Fruit fly (Drosophila melanogaster) whole organism, pupa: ENCODE data around the gene CG1979.

Experiments used
- CG12605 ChIP-seq: fragments of 200-800 bp; sonication (Bioruptor generic); IDR thresholded peaks from 2 replicates; pipeline ENCODE4 v1.3.6; 2022; ENCODE audit warnings: missing biosample characterization, missing genetic modification characterization
- CG32121 ChIP-seq: fragments of 200-800 bp; sonication (Bioruptor generic); IDR thresholded peaks from 2 replicates; pipeline ENCODE4 v1.3.6; 2022; ENCODE audit warnings: missing biosample characterization, missing genetic modification characterization
- CG8301 ChIP-seq: fragments of 200-800 bp; sonication (Bioruptor generic); optimal IDR thresholded peaks from 2 replicates; lab custom pipeline; 2018; ENCODE audit warnings: missing biosample characterization, mild to moderate bottlenecking, missing genetic modification characterization
- D1 ChIP-seq: fragments of 200-800 bp; sonication (Bioruptor generic); optimal IDR thresholded peaks from 2 replicates; lab custom pipeline; 2018; ENCODE audit warnings: missing biosample characterization, mild to moderate bottlenecking, missing genetic modification characterization, moderate library complexity
- Pif1B ChIP-seq: fragments of 200-800 bp; sonication (Bioruptor generic); optimal IDR thresholded peaks from 3 replicates; lab custom pipeline; 2016; ENCODE audit warnings: missing biosample characterization, missing genetic modification characterization
- Snoo ChIP-seq: fragments of 200-800 bp; sonication (Bioruptor generic); optimal IDR thresholded peaks from 3 replicates; lab custom pipeline; 2017; ENCODE audit warnings: missing biosample characterization, mild to moderate bottlenecking, missing genetic modification characterization, inconsistent platforms

DNA sequence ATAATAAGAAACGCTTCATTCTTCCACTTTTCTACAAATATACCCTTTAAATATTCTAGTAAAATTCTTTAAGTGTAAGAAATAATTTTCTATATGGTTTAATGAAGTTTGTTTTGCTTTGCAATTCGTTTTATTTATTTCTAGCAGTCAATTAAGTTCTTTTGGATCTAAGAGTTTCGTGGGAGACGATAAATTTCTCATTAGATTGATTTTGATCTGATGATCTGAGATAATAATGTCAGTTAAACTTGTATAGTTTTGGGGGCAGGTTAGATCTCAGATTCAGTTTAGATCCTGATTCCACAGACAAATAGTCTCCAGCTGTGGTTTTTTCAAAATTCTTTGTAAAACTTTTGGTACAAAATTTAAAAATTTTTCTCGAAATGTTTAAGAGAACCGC lies 4.6 kb downstream of the CG1979 start, which contains the start of gene dj:
- TF ChIP-seq Snoo (tag; lab: Kevin White, UChicago) (no peak), D1 (tag; lab: Kevin White, UChicago) (no peak), CG8301 (tag; lab: Kevin White, UChicago) (no peak), CG32121 (no peak), CG12605 (no peak), Pif1B (GFP tag; lab: Kevin White, UChicago) (no peak)
